Fruit fly (Drosophila melanogaster): ENCODE data around the gene CG42540.

CG42540 gene

DNA sequence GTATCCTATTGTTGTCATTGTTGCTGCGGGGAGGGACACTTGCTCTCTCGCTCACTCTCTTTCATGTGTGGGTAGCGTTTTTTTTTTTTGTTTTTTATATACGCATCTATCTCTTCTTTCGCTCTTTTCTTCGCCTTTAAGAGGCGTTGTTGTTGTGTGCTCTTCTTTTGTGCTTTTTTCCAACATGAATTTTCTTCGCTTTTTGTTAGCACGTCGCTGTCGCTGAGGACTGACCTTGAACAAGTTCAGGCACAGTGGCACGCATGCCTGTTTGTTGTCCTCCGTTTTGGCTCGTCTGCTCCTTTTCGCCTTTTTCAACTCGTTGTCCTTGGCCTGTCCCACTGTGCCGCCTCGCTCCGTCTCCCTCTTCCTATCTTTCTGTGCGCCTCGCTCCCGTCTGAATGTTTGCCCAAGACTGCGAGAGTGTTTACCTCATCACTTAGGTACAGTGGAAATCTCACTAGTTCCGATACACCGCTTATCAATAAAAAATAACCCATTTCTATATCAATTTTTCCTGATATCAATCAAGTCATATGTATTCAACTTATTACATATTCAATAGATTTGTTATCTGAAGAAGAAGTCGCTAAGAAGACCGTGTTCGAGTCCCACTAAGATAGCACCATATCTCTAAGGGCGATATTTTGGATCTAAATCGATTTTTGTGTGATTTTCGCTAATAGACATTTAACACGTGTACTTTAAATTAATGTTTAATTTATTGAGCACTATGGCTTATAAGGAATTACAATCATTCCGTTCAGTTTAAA lies 12.7 kb upstream of the CG42540 start:
- no peak for TF ChIP-seq CG17801 (GFP tag; optimal IDR thresholded peaks at IDR 0.05; ENCODE audit: partially characterized antibody)

DNA sequence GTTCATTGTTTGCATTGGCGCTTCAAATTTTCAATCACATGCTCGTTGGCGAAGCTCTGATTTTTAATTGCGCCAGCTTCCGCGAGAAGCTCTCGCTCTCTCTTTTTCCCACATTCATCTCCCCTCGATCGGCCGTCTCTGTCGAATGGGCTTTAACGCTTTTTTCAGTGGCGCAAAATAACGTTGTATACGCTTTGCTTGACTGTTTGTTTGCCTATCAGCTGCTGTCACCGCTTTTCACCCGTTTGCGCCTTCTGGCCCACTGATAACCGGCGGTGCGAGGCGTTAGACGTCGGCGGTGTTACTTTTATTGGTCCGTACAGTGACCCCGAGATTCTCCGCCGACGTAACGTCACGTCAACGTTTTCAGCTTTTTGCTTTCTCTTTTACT lies 12.1 kb upstream of the CG42540 start:
- no peak for TF ChIP-seq CG17801 (GFP tag; optimal IDR thresholded peaks at IDR 0.05; ENCODE audit: partially characterized antibody)

DNA sequence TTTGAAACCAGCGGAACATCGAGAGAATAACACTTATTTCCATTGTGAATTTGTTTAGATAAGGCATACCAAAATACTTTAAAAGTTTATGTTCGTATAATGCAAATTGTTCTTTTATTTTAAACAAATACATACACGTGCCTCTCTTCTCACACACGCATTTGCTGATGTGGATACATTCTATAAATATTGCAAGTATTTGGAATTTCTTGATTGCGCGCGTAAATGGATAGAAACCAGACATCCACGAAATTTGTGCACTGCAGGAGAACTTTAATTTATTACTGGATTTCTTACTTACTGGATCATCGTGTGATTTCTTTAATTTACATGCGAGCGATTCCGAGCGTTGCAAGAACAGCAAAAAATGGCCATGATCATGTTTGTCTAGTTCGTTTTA lies 11.3 kb upstream of the CG42540 start:
- TF ChIP-seq CG17801 (GFP tag; optimal IDR thresholded peaks at IDR 0.05; ENCODE audit: partially characterized antibody), result no peak

DNA sequence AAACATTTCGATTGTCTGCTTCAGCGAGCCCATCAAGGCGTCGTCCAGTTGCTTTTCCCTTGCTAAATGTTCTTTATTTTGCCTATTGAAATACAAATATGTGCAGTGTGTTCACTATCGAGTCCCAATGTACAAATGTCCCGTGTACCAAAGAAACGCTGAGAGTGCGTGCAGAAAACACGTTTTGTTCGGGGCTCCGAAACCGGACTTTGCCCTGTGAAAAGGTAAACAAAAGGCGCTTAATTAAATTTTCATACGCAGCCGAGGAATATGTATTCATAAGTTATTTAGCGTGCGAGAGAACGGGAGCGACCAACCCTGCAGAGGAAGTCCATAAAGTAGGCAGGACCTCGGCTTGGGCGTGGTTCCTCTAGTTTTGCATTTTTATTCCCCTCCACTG lies 10.7 kb upstream of the CG42540 start:
- no peak for TF ChIP-seq CG17801 (GFP tag; optimal IDR thresholded peaks at IDR 0.05; ENCODE audit: partially characterized antibody)

DNA sequence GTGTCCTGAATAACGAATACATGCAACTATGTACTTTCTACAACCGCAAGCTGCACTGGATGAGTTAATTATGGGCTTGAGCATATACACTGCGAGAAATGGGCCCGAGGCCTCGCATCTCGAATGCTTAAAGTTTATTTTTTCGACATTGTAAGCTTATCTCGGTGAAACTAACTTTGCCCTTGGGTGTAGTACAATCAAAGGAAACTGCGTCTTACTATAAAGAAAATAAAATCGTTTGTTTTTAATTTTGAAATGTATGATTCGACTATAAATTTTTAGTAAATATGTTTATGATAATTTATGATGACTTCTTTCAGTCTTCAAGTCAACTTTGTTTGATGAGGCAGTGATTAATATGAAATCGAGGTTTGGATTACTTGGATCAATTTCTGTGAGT lies 10.2 kb upstream of the CG42540 start:
- no peak for TF ChIP-seq CG17801 (GFP tag; optimal IDR thresholded peaks at IDR 0.05; ENCODE audit: partially characterized antibody)

DNA sequence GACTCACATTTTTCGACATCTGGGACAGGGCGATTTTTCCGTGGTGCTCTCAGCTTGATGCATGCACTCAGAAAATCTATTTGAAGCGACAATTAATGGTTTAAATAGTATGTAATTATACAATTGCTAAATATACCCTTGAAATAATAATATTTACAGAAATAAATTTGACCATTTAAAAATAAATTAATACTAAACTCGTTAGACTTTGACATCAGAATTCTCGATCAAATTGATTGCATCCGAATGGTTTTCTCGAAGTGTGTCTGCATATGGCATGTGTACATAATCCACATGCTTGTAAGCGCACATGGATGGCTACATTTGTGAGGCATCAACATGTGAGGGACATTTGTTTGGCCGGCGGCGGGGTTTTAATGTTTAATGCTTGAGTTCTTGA lies 9.2 kb upstream of the CG42540 start:
- no peak for TF ChIP-seq CG17801 (GFP tag; optimal IDR thresholded peaks at IDR 0.05; ENCODE audit: partially characterized antibody)

DNA sequence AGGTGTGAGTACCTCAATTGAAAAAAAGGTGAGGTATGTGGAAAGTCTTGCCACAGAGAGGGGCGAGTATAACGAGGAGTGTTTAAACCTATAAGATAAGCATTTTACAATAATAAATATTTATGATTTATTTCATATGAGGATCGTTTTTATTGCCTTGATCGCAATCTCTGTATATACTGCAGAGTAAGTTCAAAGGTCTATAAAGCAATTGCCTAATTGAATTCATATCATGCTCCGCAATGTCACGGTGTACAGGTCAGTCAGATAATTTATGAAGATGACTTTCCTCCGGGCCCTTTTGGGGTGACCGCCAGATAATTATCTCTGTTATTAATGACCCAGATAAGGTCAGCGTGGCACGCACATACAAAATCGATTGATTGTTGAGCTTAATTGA lies 7.5 kb upstream of the CG42540 start:
- no peak for TF ChIP-seq CG17801 (GFP tag; optimal IDR thresholded peaks at IDR 0.05; ENCODE audit: partially characterized antibody)

DNA sequence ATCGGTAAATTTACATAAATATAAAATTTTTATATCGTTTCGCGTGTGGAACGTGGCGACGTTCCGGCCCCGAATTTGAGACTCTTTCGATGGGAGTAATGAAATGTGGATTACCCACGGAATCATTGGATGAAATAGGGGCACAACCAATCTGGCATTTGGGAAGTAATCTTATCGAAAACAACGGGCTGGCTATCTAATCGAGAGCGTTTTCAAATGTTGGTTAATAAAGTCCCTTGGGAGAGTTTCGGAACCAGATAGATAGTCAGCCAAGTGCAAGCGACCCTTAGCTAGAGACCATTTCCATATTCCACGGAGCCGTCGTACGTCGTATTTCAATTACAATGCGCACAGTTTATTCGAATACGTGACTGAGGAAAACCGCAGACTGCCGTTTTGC lies 6.5 kb upstream of the CG42540 start:
- no peak for TF ChIP-seq CG17801 (GFP tag; optimal IDR thresholded peaks at IDR 0.05; ENCODE audit: partially characterized antibody)

DNA sequence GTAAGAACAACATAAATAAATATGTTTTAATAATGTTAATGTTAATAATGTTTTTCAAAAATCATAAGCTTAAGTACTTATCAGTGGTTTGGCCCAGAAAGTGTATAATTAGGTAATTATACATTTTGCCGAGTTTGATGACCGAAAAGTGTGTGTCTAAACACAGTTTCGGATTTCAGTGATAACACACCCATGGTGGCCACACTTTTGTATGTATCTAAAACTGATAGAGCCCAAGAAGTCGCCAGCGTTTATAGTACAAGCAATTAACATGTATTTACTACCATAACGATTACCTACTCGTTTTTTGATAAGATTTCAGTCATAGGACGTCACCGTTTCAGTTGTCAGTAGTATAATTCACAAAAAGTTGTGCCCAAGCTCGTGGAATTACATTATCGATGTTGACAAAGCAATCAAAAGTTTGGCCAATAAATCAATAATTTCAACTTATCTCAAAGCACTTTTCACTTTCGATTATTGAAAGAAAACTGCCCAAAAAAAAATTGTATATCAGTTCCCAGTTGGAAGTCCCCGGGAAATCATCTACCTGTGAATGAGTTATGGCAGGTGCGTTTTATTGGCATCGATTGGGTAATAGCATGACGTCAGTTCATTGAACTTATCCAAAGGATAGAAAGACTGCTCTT lies 5.6 kb upstream of the CG42540 start:
- no peak for TF ChIP-seq CG17801 (GFP tag; optimal IDR thresholded peaks at IDR 0.05; ENCODE audit: partially characterized antibody)

DNA sequence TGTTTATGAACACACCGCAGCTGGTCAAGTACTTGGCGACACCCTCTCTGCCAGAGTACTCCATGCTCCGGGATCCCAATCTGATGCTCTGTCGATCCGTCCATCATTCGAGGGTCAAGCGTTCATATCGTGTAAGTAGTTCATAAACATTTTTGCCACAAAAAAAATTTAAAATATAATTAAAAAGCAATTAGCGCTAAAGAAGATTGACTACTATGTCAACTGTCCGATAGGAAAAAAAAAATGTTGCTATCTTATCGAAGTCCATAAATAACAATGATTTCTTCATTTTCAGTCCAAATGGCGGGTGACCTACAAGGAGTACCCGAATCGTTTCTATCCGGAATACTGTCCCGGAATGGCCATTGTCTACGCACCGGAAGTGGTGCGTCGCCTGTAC lies 4.1 kb upstream of the CG42540 start:
- TF ChIP-seq CG17801 (GFP tag; optimal IDR thresholded peaks at IDR 0.05; ENCODE audit: partially characterized antibody), result no peak

DNA sequence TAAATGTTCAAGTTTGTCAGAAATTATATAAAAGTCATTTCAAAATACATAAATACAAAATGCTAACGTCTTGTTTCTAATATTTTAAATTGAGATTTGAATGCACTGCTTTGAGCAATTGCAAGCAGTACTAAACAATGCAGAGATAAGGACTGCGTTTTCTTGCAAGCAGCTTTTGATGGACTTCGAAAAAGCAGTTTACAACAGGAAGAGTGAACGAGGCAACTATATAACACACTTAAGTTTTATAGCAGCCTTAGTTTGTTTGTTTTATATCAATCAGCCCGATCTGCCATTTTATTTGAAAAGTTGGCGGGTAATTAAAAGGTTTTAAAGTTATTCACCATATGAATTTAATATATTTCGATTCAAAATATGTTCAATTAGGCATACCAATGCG lies 2.5 kb upstream of the CG42540 start:
- no peak for TF ChIP-seq CG17801 (GFP tag; optimal IDR thresholded peaks at IDR 0.05; ENCODE audit: partially characterized antibody)

DNA sequence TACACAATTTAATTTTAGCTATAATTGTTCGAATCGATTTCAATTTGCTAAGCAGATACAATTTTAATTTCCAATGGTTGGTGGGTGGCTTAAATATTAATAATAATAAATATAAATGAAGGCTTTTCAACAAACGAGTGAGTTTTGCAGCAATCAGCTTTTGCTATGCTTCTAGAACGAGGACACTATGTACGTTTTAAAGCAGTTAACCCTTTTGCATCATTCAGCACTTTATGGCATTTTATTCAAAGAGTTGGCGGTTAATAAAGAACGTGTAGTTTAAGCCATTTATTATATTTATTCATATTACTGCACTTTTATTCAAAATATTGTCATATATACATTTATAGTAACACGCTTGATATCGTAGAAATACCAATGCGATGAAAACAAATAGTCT lies 1.7 kb upstream of the CG42540 start:
- TF ChIP-seq CG17801 (GFP tag; optimal IDR thresholded peaks at IDR 0.05; ENCODE audit: partially characterized antibody), result no peak

DNA sequence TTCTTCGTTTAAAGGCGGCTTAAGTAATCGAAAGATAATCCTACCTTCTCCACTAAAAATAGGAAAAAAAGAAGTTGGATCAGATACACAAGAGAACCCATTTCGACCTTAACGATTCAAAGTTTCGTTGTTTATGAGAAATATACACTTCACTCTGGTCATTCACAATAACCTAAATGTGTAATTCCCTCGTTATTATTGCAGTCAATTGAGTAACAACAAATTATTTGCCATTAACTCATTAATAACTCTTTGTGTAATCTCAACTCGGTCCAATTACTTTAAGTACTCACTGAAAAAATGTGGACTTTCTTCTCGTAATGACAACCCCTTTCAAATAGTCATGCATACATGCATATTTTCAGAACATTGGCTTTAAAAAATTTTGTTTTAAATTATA lies 751 bp upstream of the CG42540 start, which contains the start of gene CG33777:
Gene CG33777 (minus strand): TSS at position 101 of the 400 bp plus-strand sequence.
- TF ChIP-seq CG17801 (GFP tag; optimal IDR thresholded peaks at IDR 0.05; ENCODE audit: partially characterized antibody), result no peak

DNA sequence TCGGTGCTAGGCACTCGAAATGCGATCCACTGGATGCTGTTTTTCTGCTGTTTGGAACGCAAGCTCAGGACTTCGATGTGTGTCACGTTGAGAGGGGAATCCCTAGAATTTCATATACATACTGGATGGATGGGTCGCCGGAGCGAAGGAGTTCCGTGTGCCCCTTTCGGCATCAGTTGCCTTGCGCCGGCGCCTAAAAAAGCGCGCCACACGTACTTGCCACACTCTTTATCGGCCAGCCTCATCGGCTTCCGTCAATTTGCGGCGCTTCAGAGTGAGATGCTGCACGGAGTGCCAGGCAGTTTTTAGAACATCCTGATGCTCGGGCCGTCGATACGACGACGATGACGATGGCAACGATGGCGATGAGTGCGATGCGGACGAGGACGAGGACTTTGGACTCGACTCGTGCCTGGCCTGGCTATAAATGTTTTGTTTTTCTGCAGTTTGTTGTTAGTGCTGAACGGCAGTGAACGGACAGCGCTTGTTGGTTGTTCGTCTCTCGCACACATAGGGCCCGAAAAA lies 1.0 kb downstream of the CG42540 start:
- no peak for TF ChIP-seq CG17801 (GFP tag; optimal IDR thresholded peaks at IDR 0.05; ENCODE audit: partially characterized antibody)

DNA sequence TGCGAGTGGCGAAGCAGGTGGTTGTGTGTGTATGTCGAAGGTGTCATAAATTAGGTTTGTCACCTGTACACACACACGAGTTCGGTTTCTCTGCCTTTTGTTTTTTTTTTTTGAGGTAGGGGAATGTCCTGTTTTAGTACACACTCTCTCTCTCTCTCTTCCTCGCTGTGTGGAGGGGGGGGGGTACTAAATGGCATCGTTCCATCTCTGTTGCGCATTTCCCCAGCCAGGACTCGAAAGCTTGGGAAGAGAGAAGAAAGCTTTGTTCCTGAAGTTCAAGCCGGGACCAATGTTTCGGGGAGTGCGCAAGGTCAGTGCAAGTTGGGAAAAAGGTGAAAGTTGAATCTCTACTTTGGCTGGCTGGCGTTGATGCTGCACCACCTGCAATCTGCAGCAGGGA lies 18.6 kb downstream of the CG42540 start:
- no peak for TF ChIP-seq CG17801 (GFP tag; optimal IDR thresholded peaks at IDR 0.05; ENCODE audit: partially characterized antibody)

DNA sequence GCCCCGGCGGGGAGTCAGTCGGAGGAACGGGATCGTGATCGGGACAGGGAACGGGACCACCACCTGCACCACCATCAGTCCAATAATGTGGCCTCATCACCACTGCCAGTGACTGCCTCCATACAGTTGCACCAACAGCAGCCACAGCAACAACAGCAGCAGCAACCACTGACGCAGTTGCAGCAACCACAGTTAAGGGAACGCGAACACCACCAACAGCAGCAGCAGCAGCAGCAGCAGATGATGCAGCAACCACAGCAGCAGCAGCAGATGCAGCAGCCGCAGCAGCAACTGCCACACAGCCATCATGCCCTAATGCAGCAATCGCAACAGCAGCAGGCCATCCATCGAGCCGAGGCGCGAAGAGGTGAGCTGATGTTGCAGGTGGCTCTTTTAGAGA lies 19.5 kb downstream of the CG42540 start:
- TF ChIP-seq CG17801 (GFP tag; optimal IDR thresholded peaks at IDR 0.05; ENCODE audit: partially characterized antibody), result no peak
